Worm (Caenorhabditis elegans) whole organism, mixed stage, embryonic: Measurements from ENCODE around the gene pho-14.

ENCODE experiments used
- M03D4.4 ChIP-seq: sonication (generic microtip); optimal IDR thresholded peaks from 2 replicates; lab custom pipeline; 2017; ENCODE audit warnings: mild to moderate bottlenecking, missing genetic modification characterization, missing compliant biosample characterization
- bed-3 ChIP-seq: fragments of 200-800 bp; sonication (Bioruptor generic); optimal IDR thresholded peaks from 3 replicates; lab custom pipeline; 2018; ENCODE audit warnings: mild to moderate bottlenecking, missing genetic modification characterization, moderate library complexity, missing compliant biosample characterization
- blmp-1 ChIP-seq: fragments of 150-350 bp; optimal IDR thresholded peaks from 2 replicates; lab custom pipeline; 2014; ENCODE audit warnings: missing biosample characterization, missing genetic modification characterization
- ceh-39 ChIP-seq: fragments of 150-350 bp; optimal IDR thresholded peaks from 2 replicates; lab custom pipeline; 2014; ENCODE audit warnings: missing biosample characterization, missing genetic modification characterization
- ceh-43 ChIP-seq: fragments of 200-800 bp; sonication (Bioruptor generic); optimal IDR thresholded peaks from 2 replicates; lab custom pipeline; 2018; ENCODE audit warnings: mild to moderate bottlenecking, missing genetic modification characterization, moderate library complexity, missing compliant biosample characterization
- ces-1 ChIP-seq: fragments of 150-350 bp; optimal IDR thresholded peaks from 2 replicates; lab custom pipeline; 2014; ENCODE audit warnings: missing biosample characterization, missing genetic modification reagents, missing genetic modification characterization
- cnd-1 ChIP-seq: fragments of 200-800 bp; sonication (Bioruptor generic); optimal IDR thresholded peaks from 2 replicates; lab custom pipeline; 2018; ENCODE audit warnings: mild to moderate bottlenecking, missing genetic modification characterization, missing compliant biosample characterization
- drap-1 ChIP-seq: fragments of 200-800 bp; sonication (Bioruptor generic); optimal IDR thresholded peaks from 3 replicates; lab custom pipeline; 2018; ENCODE audit warnings: mild to moderate bottlenecking, missing genetic modification characterization, missing compliant biosample characterization
- elt-1 ChIP-seq: sonication (generic microtip); optimal IDR thresholded peaks from 2 replicates; lab custom pipeline; 2017; ENCODE audit warnings: missing genetic modification characterization, mild to moderate bottlenecking, missing compliant biosample characterization, antibody characterized with exemption, moderate library complexity, borderline replicate concordance; ENCODE audit not compliant: insufficient read depth
- elt-3 ChIP-seq: fragments of 150-350 bp; optimal IDR thresholded peaks from 2 replicates; lab custom pipeline; 2014; ENCODE audit warnings: missing biosample characterization, missing genetic modification characterization
- flh-1 ChIP-seq: fragments of 200-800 bp; sonication (Bioruptor generic); optimal IDR thresholded peaks from 2 replicates; lab custom pipeline; 2018; ENCODE audit warnings: mild to moderate bottlenecking, missing genetic modification characterization, moderate library complexity, missing compliant biosample characterization
- ham-2 ChIP-seq: fragments of 200-800 bp; sonication (Bioruptor generic); optimal IDR thresholded peaks from 2 replicates; lab custom pipeline; 2018; ENCODE audit warnings: mild to moderate bottlenecking, missing genetic modification characterization, missing compliant biosample characterization
- hlh-1 ChIP-seq: fragments of 150-350 bp; optimal IDR thresholded peaks from 2 replicates; lab custom pipeline; 2014; ENCODE audit warnings: missing biosample characterization, missing genetic modification reagents, missing genetic modification characterization
- lin-32 ChIP-seq: fragments of 200-800 bp; sonication (Bioruptor generic); optimal IDR thresholded peaks from 2 replicates; lab custom pipeline; 2018; ENCODE audit warnings: mild to moderate bottlenecking, missing genetic modification characterization, missing compliant biosample characterization
- mep-1 ChIP-seq: fragments of 150-350 bp; optimal IDR thresholded peaks from 2 replicates; lab custom pipeline; 2017; ENCODE audit warnings: missing biosample characterization, missing genetic modification reagents, missing genetic modification characterization, inconsistent platforms
- mls-2 ChIP-seq: sonication (generic microtip); optimal IDR thresholded peaks from 2 replicates; lab custom pipeline; 2016; ENCODE audit warnings: mild to moderate bottlenecking, missing genetic modification characterization, moderate library complexity, missing compliant biosample characterization
- nhr-12 ChIP-seq: fragments of 150-350 bp; optimal IDR thresholded peaks from 2 replicates; lab custom pipeline; 2014; ENCODE audit warnings: missing biosample characterization, missing genetic modification characterization
- nhr-2 ChIP-seq: fragments of 150-350 bp; optimal IDR thresholded peaks from 2 replicates; lab custom pipeline; 2014; ENCODE audit warnings: missing biosample characterization, missing genetic modification characterization
- nhr-28 ChIP-seq: fragments of 150-350 bp; optimal IDR thresholded peaks from 2 replicates; lab custom pipeline; 2014; ENCODE audit warnings: missing biosample characterization, missing genetic modification characterization
- nhr-76 ChIP-seq: sonication (generic microtip); optimal IDR thresholded peaks from 2 replicates; lab custom pipeline; 2017; ENCODE audit warnings: missing biosample characterization, missing genetic modification characterization
- pha-4 ChIP-seq: fragments of 150-350 bp; optimal IDR thresholded peaks from 2 replicates; lab custom pipeline; 2018; ENCODE audit warnings: missing biosample characterization, missing genetic modification reagents, missing genetic modification characterization
- sem-2 ChIP-seq: fragments of 200-800 bp; sonication (Bioruptor generic); optimal IDR thresholded peaks from 2 replicates; lab custom pipeline; 2018; ENCODE audit warnings: mild to moderate bottlenecking, missing genetic modification characterization, missing compliant biosample characterization
- snpc-4 ChIP-seq: fragments of 150-350 bp; optimal IDR thresholded peaks from 2 replicates; lab custom pipeline; 2014; ENCODE audit warnings: missing biosample characterization, missing genetic modification characterization
- sptf-1 ChIP-seq: sonication (generic microtip); optimal IDR thresholded peaks from 2 replicates; lab custom pipeline; 2017; ENCODE audit warnings: mild to moderate bottlenecking, missing genetic modification characterization, moderate library complexity, missing compliant biosample characterization
- tbx-8 ChIP-seq: fragments of 200-800 bp; sonication (Bioruptor generic); optimal IDR thresholded peaks from 2 replicates; lab custom pipeline; 2018; ENCODE audit warnings: mild to moderate bottlenecking, missing genetic modification characterization, moderate library complexity, missing compliant biosample characterization
- unc-62 ChIP-seq: fragments of 150-350 bp; optimal IDR thresholded peaks from 2 replicates; lab custom pipeline; 2014; ENCODE audit warnings: missing biosample characterization, missing genetic modification reagents, missing genetic modification characterization
- zip-8 ChIP-seq: fragments of 150-350 bp; optimal IDR thresholded peaks from 2 replicates; lab custom pipeline; 2014; ENCODE audit warnings: missing biosample characterization, missing genetic modification characterization
- ztf-11 ChIP-seq: fragments of 150-350 bp; optimal IDR thresholded peaks from 2 replicates; lab custom pipeline; 2014; ENCODE audit warnings: missing biosample characterization, missing genetic modification characterization

Gene pho-14

DNA sequence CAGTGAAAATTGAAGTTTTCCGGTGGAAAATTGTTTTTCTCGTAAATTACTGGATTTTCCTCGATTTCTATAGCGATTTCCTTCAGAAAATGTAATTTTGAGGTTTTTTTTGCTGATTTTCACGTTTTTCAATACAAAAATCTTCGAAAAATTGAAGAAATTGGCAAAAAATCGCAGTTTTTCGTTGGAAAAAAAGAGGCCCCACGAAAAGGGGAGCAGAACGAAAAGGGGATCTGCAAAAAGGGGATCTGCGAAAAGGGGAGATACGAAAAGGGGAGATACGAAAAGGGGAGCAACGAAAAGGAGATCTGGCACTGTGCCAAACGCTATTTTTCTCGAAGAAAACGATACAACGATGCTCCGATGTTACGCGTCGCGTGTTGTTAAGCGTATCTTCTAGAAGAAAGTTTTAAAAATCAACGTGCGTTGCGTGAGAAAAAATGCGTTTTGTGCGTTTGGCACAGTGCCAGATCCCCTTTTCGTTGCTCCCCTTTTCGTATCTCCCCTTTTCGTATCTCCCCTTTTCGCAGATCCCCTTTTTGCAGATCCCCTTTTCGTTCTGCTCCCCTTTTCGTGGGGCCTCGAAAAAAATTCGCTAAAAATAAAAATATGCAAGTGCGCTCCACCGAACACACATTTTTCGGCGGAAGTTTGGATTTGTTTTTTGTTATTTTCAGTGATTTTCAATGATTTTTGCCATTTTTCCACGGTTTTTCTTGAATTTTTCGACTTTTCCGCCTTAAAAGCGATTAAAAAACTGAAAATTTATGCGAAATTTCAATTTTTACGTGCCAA, 33.9 kb upstream of the pho-14 start:
- peak; percentile 47 for TF ChIP-seq sptf-1
- TF ChIP-seq cnd-1 (tag; lab: Kevin White, UChicago), result peak; percentile 5

DNA sequence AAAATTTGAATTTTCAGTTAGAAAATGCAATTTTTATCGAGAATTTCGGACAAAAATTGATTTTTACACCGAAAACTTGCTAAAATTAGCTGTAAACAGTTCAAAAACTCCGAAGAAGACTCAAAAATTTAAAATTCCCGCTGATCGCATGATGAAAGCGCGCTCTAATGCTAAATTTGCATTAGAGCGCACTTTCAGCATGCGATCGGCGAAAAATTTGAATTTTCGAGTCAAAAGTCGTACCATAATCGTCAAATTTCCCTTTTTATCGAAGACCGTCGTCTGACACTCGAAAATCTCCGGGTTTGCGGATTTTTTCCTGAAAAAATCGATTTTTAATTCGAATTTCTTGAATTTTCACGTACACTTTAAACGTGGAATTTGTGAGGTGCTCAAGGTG, 32.7 kb upstream of the pho-14 start:
- no peak for TF ChIP-seq ceh-39

DNA sequence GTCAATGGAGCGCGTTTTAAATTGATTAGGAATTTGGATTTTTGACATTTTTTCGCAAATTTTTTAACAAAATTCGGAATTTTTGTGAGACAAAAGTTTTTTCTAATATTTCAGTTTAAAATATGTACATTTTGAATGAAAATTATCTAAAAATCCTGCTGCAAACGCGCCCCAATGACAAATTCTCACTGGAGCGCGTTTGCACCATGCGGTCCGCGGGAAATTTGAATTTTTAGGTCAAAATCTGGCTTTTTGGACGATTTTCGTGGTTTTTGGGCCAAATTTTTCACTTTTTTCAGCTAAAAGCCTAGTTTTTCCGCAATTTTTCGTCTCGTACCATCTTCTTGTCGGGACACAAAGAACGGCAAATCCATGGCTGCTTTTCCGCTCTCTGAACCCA, 32.1 kb upstream of the pho-14 start:
- no peak for TF ChIP-seq flh-1 (GFP tag; lab: Kevin White, UChicago)
- TF ChIP-seq zip-8 (tag; lab: Kevin White, UChicago), result no peak

DNA sequence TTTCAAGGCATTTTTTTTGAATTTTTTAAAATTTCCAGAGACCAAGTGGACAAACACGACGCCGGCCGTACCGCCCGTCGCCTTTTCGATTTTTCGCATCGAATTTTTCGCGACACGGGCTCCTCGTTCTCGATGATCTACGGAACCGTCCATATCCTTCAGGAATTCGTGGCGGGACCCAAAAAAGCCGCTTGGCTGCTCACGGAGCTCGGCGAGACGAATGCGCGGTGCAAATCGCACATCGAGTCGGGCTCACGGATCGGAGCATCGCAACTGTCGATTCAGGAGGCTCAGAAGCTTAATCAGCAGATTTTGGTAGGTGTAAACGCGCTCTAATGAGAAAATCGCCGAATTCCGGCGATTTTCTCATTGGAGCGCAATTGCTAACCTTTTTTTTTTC, 31.2 kb upstream of the pho-14 start:
- TF ChIP-seq nhr-28 (tag; lab: Kevin White, UChicago) (no peak), ztf-11 (no peak), tbx-8 (GFP tag; lab: Kevin White, UChicago) (no peak), lin-32 (GFP tag; lab: Kevin White, UChicago) (no peak), unc-62 (GFP tag; lab: Kevin White, UChicago) (no peak), mls-2 (no peak), ces-1 (GFP tag; lab: Kevin White, UChicago) (no peak), cnd-1 (tag; lab: Kevin White, UChicago) (no peak), drap-1 (GFP tag; lab: Kevin White, UChicago) (no peak), bed-3 (GFP tag; lab: Kevin White, UChicago) (no peak), elt-1 (tag; lab: Kevin White, UChicago) (no peak), M03D4.4 (no peak), nhr-76 (tag; lab: Kevin White, UChicago) (no peak), snpc-4 (tag; lab: Kevin White, UChicago) (no peak), ham-2 (GFP tag; lab: Kevin White, UChicago) (no peak), blmp-1 (tag; lab: Kevin White, UChicago) (no peak), pha-4 (tag; lab: Kevin White, UChicago) (no peak), nhr-2 (tag; lab: Kevin White, UChicago) (no peak)

DNA sequence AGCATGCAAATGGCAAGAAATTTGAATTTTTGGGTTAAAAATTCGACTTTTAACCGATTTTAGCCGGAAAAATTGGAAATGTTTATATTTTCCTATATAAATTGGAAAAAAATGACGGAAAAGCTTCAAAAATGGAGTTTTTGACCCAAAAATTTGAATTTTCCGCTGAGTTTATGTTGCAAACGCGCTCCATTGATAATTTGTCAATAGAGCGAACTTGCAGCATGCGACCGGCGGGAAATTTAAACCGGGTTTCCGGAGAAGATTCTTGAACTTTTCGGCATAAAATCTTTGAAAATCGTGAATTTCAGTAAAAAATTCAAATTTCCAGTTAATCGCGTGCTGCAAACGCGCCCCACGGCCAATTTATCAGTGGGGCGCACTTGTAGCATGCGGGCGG, 30.7 kb upstream of the pho-14 start:
- TF ChIP-seq ztf-11, result no peak
- TF ChIP-seq mep-1, result no peak
- TF ChIP-seq ces-1 (GFP tag; lab: Kevin White, UChicago), result no peak
- TF ChIP-seq nhr-12 (tag; lab: Kevin White, UChicago), result no peak
- TF ChIP-seq elt-3 (tag; lab: Kevin White, UChicago), result no peak
- TF ChIP-seq ceh-39, result no peak
- TF ChIP-seq pha-4 (tag; lab: Kevin White, UChicago), result no peak
- no peak for TF ChIP-seq ham-2 (GFP tag; lab: Kevin White, UChicago)
- TF ChIP-seq flh-1 (GFP tag; lab: Kevin White, UChicago), result no peak
- TF ChIP-seq snpc-4 (tag; lab: Kevin White, UChicago), result no peak
- no peak for TF ChIP-seq unc-62 (GFP tag; lab: Kevin White, UChicago)
- no peak for TF ChIP-seq hlh-1 (tag; lab: Kevin White, UChicago)
- TF ChIP-seq, all 35 proteins: peak for 0

- TF ChIP-seq ces-1 (GFP tag; lab: Kevin White, UChicago), result no peak
- TF ChIP-seq nhr-12 (tag; lab: Kevin White, UChicago), result no peak
- no peak for TF ChIP-seq mls-2
- no peak for TF ChIP-seq M03D4.4
- TF ChIP-seq ceh-43 (GFP tag; lab: Kevin White, UChicago), result no peak
- no peak for TF ChIP-seq hlh-1 (tag; lab: Kevin White, UChicago)
- no peak for TF ChIP-seq pha-4 (tag; lab: Kevin White, UChicago)
- no peak for TF ChIP-seq mep-1
- no peak for TF ChIP-seq elt-3 (tag; lab: Kevin White, UChicago)
- no peak for TF ChIP-seq bed-3 (GFP tag; lab: Kevin White, UChicago)
- no peak for TF ChIP-seq sem-2 (GFP tag; lab: Kevin White, UChicago)
- no peak for TF ChIP-seq nhr-2 (tag; lab: Kevin White, UChicago)
Observed at ce11 chrII:1130241-1130640, 29.6 kb upstream of the pho-14 start.
